Worm (Caenorhabditis elegans) whole organism, L3 larva: ENCODE data around the gene srz-100.

Source experiments
- ceh-82 ChIP-seq: fragments of 150-350 bp; optimal IDR thresholded peaks from 2 replicates; lab custom pipeline; 2014; ENCODE audit warnings: missing biosample characterization, missing genetic modification characterization
- egl-5 ChIP-seq: fragments of 150-350 bp; optimal IDR thresholded peaks from 2 replicates; lab custom pipeline; 2017; ENCODE audit warnings: missing biosample characterization, missing genetic modification reagents, missing genetic modification characterization, inconsistent platforms
- eor-1 ChIP-seq, 2 experiments: fragments of 150-350 bp; optimal IDR thresholded peaks; 2 replicates each; lab custom pipeline; 2014 to 2018; ENCODE audit warnings: missing biosample characterization in 2 of 2, missing genetic modification characterization in 2 of 2
- mml-1 ChIP-seq: fragments of 150-350 bp; sonication (generic microtip); optimal IDR thresholded peaks from 3 replicates; lab custom pipeline; 2014; ENCODE audit warnings: missing biosample characterization, missing genetic modification characterization
- nhr-237 ChIP-seq: fragments of 150-350 bp; optimal IDR thresholded peaks from 2 replicates; lab custom pipeline; 2014; ENCODE audit warnings: missing biosample characterization, missing genetic modification characterization
- nhr-76 ChIP-seq: fragments of 150-350 bp; sonication (generic microtip); optimal IDR thresholded peaks from 5 replicates; lab custom pipeline; 2014; ENCODE audit warnings: missing biosample characterization, missing genetic modification characterization
- pqm-1 ChIP-seq: fragments of 150-350 bp; optimal IDR thresholded peaks from 2 replicates; lab custom pipeline; 2017; ENCODE audit warnings: missing biosample characterization, missing genetic modification characterization, inconsistent platforms
- unc-39 ChIP-seq: sonication (generic microtip); optimal IDR thresholded peaks from 4 replicates; lab custom pipeline; 2017; ENCODE audit warnings: missing biosample characterization, missing genetic modification characterization
- unc-62 ChIP-seq: fragments of 150-350 bp; sonication (generic microtip); optimal IDR thresholded peaks from 4 replicates; lab custom pipeline; 2014; ENCODE audit warnings: missing biosample characterization, missing genetic modification reagents, missing genetic modification characterization
- zag-1 ChIP-seq: fragments of 150-350 bp; optimal IDR thresholded peaks from 2 replicates; lab custom pipeline; 2014; ENCODE audit warnings: missing biosample characterization, missing genetic modification characterization
- ztf-11 ChIP-seq: fragments of 150-350 bp; optimal IDR thresholded peaks from 2 replicates; lab custom pipeline; 2014; ENCODE audit warnings: missing biosample characterization, missing genetic modification characterization

DNA sequence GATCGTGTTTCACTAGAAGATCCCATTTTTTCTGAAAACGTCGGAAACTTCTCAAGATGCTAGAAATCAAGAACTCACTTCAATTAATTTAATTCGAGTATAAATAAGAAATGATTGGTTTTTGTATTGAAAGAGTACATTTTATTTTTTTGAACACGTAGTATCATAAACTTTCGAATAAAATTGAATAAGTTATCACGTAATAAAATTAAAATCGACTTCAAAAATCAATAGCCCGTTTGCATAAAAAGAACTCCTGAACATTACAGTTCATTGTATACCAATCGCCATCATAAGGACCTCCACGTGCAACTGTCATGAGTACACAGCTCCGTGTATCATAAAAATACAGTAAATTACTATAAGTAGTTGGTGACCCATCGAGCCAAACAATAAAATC, 2.0 kb downstream of the srz-100 start, which contains the start of gene T25E12.16:
- TF ChIP-seq mml-1 (tag; lab: Kevin White, UChicago) (no peak), eor-1 (tag; optimal IDR thresholded peaks at IDR 0.05; lab: Kevin White, UChicago) (no peak), nhr-237 (tag; lab: Kevin White, UChicago) (no peak), pqm-1 (tag; lab: Kevin White, UChicago) (no peak), zag-1 (tag; lab: Kevin White, UChicago) (no peak), ceh-82 (no peak), unc-62 (GFP tag; lab: Kevin White, UChicago) (no peak), egl-5 (no peak), unc-39 (tag; lab: Kevin White, UChicago) (no peak), nhr-76 (tag; lab: Kevin White, UChicago) (no peak), ztf-11 (tag; lab: Kevin White, UChicago) (no peak)
